Fruit fly (Drosophila melanogaster) whole organism, embryonic: Measurements from ENCODE around the gene east.

Source experiments
- CG10979 ChIP-seq: fragments of 200-800 bp; sonication (Bioruptor generic); optimal IDR thresholded peaks from 2 replicates; lab custom pipeline; 2018; ENCODE audit warnings: missing biosample characterization, mild to moderate bottlenecking, missing genetic modification characterization, moderate library complexity
- CG11093 ChIP-seq: fragments of 200-800 bp; sonication (Bioruptor generic); IDR thresholded peaks from 3 replicates; pipeline ENCODE4 v1.3.6; 2022; ENCODE audit warnings: missing biosample characterization, missing genetic modification characterization
- CG11398 ChIP-seq: fragments of 200-800 bp; sonication (Bioruptor generic); optimal IDR thresholded peaks from 2 replicates; lab custom pipeline; 2016; ENCODE audit warnings: missing biosample characterization, missing genetic modification characterization
- CG12744 ChIP-seq: fragments of 200-800 bp; sonication (Bioruptor generic); optimal IDR thresholded peaks from 2 replicates; lab custom pipeline; 2016; ENCODE audit warnings: missing biosample characterization, missing genetic modification characterization
- CG12769 ChIP-seq: fragments of 200-800 bp; sonication (Bioruptor generic); optimal IDR thresholded peaks from 2 replicates; lab custom pipeline; 2019; ENCODE audit warnings: missing biosample characterization, mild to moderate bottlenecking, missing genetic modification characterization, moderate library complexity
- CG14014 ChIP-seq: fragments of 200-800 bp; sonication (Bioruptor generic); IDR thresholded peaks from 2 replicates; pipeline ENCODE4 v1.3.6; 2022; ENCODE audit warnings: missing biosample characterization, missing genetic modification characterization
- CG15269 ChIP-seq: fragments of 200-800 bp; sonication (Bioruptor generic); optimal IDR thresholded peaks from 2 replicates; lab custom pipeline; 2018; ENCODE audit warnings: missing biosample characterization, mild to moderate bottlenecking, missing genetic modification characterization, moderate library complexity
- CG1647 ChIP-seq: fragments of 200-800 bp; sonication (Bioruptor generic); optimal IDR thresholded peaks from 3 replicates; lab custom pipeline; 2016; ENCODE audit warnings: missing biosample characterization, missing genetic modification characterization
- CG17328 ChIP-seq: fragments of 200-800 bp; sonication (Bioruptor generic); IDR thresholded peaks from 2 replicates; pipeline ENCODE4 v1.3.6; 2022; ENCODE audit warnings: missing biosample characterization, missing genetic modification characterization
- CG17359 ChIP-seq: fragments of 200-800 bp; sonication (Bioruptor generic); optimal IDR thresholded peaks from 3 replicates; lab custom pipeline; 2018; ENCODE audit warnings: missing biosample characterization, mild to moderate bottlenecking, missing genetic modification characterization, moderate library complexity
- CG18011 ChIP-seq: fragments of 200-800 bp; sonication (Bioruptor generic); optimal IDR thresholded peaks from 2 replicates; lab custom pipeline; 2017; ENCODE audit warnings: missing biosample characterization, missing genetic modification characterization, mild to moderate bottlenecking, moderate library complexity, missing genotype
- CG2129 ChIP-seq: fragments of 200-800 bp; sonication (Bioruptor generic); IDR thresholded peaks from 2 replicates; pipeline ENCODE4 v1.3.6; 2022; ENCODE audit warnings: missing biosample characterization, missing genetic modification characterization; ENCODE audit not compliant: partially characterized antibody
- CG34376 ChIP-seq: fragments of 200-800 bp; sonication (Bioruptor generic); optimal IDR thresholded peaks from 2 replicates; lab custom pipeline; 2018; ENCODE audit warnings: missing biosample characterization, mild to moderate bottlenecking, missing genetic modification characterization
- CG3838 ChIP-seq: fragments of 200-800 bp; sonication (Bioruptor generic); optimal IDR thresholded peaks from 3 replicates; lab custom pipeline; 2016; ENCODE audit warnings: missing biosample characterization, missing genetic modification characterization
- CG4854 ChIP-seq: fragments of 200-800 bp; sonication (Bioruptor generic); optimal IDR thresholded peaks from 2 replicates; lab custom pipeline; 2016; ENCODE audit warnings: missing biosample characterization, missing genetic modification characterization, inconsistent platforms
- CG5953 ChIP-seq: fragments of 200-800 bp; sonication (Bioruptor generic); IDR thresholded peaks from 2 replicates; pipeline ENCODE4 v1.3.6; 2022; ENCODE audit warnings: missing biosample characterization, missing genetic modification characterization
- CG8089 ChIP-seq: fragments of 200-800 bp; sonication (Bioruptor generic); optimal IDR thresholded peaks from 3 replicates; lab custom pipeline; 2016; ENCODE audit warnings: missing biosample characterization, missing genetic modification characterization
- Chrac-16 ChIP-seq: fragments of 200-800 bp; sonication (Bioruptor generic); optimal IDR thresholded peaks from 3 replicates; lab custom pipeline; 2016; ENCODE audit warnings: missing biosample characterization, missing genetic modification characterization
- ERR ChIP-seq: fragments of 200-800 bp; sonication (Bioruptor generic); optimal IDR thresholded peaks from 2 replicates; lab custom pipeline; 2016; ENCODE audit warnings: missing biosample characterization, missing genetic modification characterization
- Eip74EF ChIP-seq, 2 experiments: fragments of 200-800 bp in 1 of 2; fragments of >200 bp in 1 of 2; sonication (Bioruptor generic) in 1 of 2; optimal IDR thresholded peaks; 2 replicates each; lab custom pipeline; 2017 to 2019; ENCODE audit warnings: missing biosample characterization in 2 of 2, missing genetic modification characterization in 2 of 2, mild to moderate bottlenecking in 1 of 2, moderate library complexity in 1 of 2
- Ets65A ChIP-seq: fragments of 200-800 bp; sonication (Bioruptor generic); peaks from one replicate; lab custom pipeline; 2016; ENCODE audit warnings: missing biosample characterization, missing genetic modification characterization
- MTF-1 ChIP-seq: fragments of 200-800 bp; sonication (Bioruptor generic); optimal IDR thresholded peaks from 2 replicates; lab custom pipeline; 2018; ENCODE audit warnings: missing biosample characterization, mild to moderate bottlenecking, missing genetic modification characterization, borderline replicate concordance
- Nf-YA ChIP-seq: fragments of 200-800 bp; sonication (Bioruptor generic); IDR thresholded peaks from 2 replicates; pipeline ENCODE4 v1.3.6; 2022; ENCODE audit warnings: missing biosample characterization, missing genetic modification characterization
- Nf-YC ChIP-seq: fragments of 200-800 bp; optimal IDR thresholded peaks from 3 replicates; lab custom pipeline; 2019; ENCODE audit warnings: missing biosample characterization, mild to moderate bottlenecking, missing genetic modification characterization, moderate library complexity
- Optix ChIP-seq: fragments of 200-800 bp; sonication (Bioruptor generic); IDR thresholded peaks from 3 replicates; pipeline ENCODE4 v1.3.6; 2022; ENCODE audit warnings: missing biosample characterization, missing genetic modification characterization
- Pdp1 ChIP-seq, 2 experiments: fragments of 200-800 bp; sonication (Bioruptor generic); optimal IDR thresholded peaks; 3 replicates each; lab custom pipeline; 2016; ENCODE audit warnings: missing biosample characterization in 2 of 2, missing genetic modification characterization in 2 of 2, mild to moderate bottlenecking in 1 of 2, moderate library complexity in 1 of 2
- Sry-δ ChIP-seq: fragments of 200-800 bp; sonication (Bioruptor generic); optimal IDR thresholded peaks from 2 replicates; lab custom pipeline; 2016; ENCODE audit warnings: missing biosample characterization, missing genetic modification characterization
- Taf1 ChIP-seq: fragments of 200-800 bp; sonication (Bioruptor generic); IDR thresholded peaks from 2 replicates; pipeline ENCODE4 v1.3.6; 2022; ENCODE audit warnings: missing biosample characterization, missing genetic modification characterization
- Vsx1 ChIP-seq: fragments of 200-800 bp; sonication (Bioruptor generic); optimal IDR thresholded peaks from 2 replicates; lab custom pipeline; 2017; ENCODE audit warnings: missing biosample characterization, mild to moderate bottlenecking, missing genetic modification characterization, missing genetic modification reagents
- ac ChIP-seq: fragments of 200-800 bp; sonication (Bioruptor generic); optimal IDR thresholded peaks from 3 replicates; lab custom pipeline; 2017; ENCODE audit warnings: missing biosample characterization, mild to moderate bottlenecking, missing genetic modification characterization
- ash1 ChIP-seq: fragments of 200-800 bp; sonication (Bioruptor generic); optimal IDR thresholded peaks from 2 replicates; lab custom pipeline; 2018; ENCODE audit warnings: missing biosample characterization, mild to moderate bottlenecking, missing genetic modification characterization
- az2 ChIP-seq: fragments of 200-800 bp; sonication (Bioruptor generic); optimal IDR thresholded peaks from 3 replicates; lab custom pipeline; 2016; ENCODE audit warnings: missing biosample characterization, missing genetic modification characterization
- crc ChIP-seq: fragments of 200-800 bp; sonication (Bioruptor generic); optimal IDR thresholded peaks from 2 replicates; lab custom pipeline; 2016; ENCODE audit warnings: missing biosample characterization, missing genetic modification characterization
- dan ChIP-seq: fragments of 200-800 bp; sonication (Bioruptor generic); IDR thresholded peaks from 2 replicates; pipeline ENCODE4 v1.3.6; 2022; ENCODE audit warnings: missing biosample characterization, missing genetic modification characterization
- en ChIP-seq: fragments of 200-800 bp; sonication (Bioruptor generic); optimal IDR thresholded peaks from 2 replicates; lab custom pipeline; 2016; ENCODE audit warnings: missing biosample characterization, missing genetic modification characterization
- eve ChIP-seq, 2 experiments: fragments of >200 bp; optimal IDR thresholded peaks; 2 replicates each; lab custom pipeline; 2017; ENCODE audit warnings: missing biosample characterization in 2 of 2, missing genetic modification characterization in 2 of 2
- ewg ChIP-seq: fragments of 200-800 bp; sonication (Bioruptor generic); optimal IDR thresholded peaks from 3 replicates; lab custom pipeline; 2017; ENCODE audit warnings: mild to moderate bottlenecking, missing biosample characterization, missing genetic modification reagents, missing genetic modification characterization
- fd96Cb ChIP-seq: fragments of 200-800 bp; sonication (Bioruptor generic); optimal IDR thresholded peaks from 2 replicates; lab custom pipeline; 2018; ENCODE audit warnings: missing biosample characterization, mild to moderate bottlenecking, missing genetic modification characterization, moderate library complexity
- hb ChIP-seq: fragments of 200-800 bp; sonication (Bioruptor generic); IDR thresholded peaks from 3 replicates; pipeline ENCODE4 v1.3.6; 2022; ENCODE audit warnings: missing biosample characterization, missing genetic modification characterization; ENCODE audit not compliant: partially characterized antibody
- hbn ChIP-seq: fragments of 200-800 bp; sonication (Bioruptor generic); IDR thresholded peaks from 2 replicates; pipeline ENCODE4 v1.3.6; 2022; ENCODE audit warnings: missing biosample characterization, missing genetic modification characterization; ENCODE audit not compliant: partially characterized antibody
- pnt ChIP-seq: fragments of 200-800 bp; sonication (Bioruptor generic); optimal IDR thresholded peaks from 3 replicates; lab custom pipeline; 2016; ENCODE audit warnings: missing biosample characterization, missing genetic modification characterization
- ro ChIP-seq: fragments of 200-800 bp; sonication (Bioruptor generic); IDR thresholded peaks from 2 replicates; pipeline ENCODE4 v1.3.6; 2022; ENCODE audit warnings: missing biosample characterization, missing genetic modification characterization
- sens ChIP-seq: fragments of 200-800 bp; sonication (Bioruptor generic); peaks from one replicate; lab custom pipeline; 2016; ENCODE audit warnings: missing biosample characterization, missing genetic modification characterization
- sr ChIP-seq: fragments of 200-800 bp; sonication (Bioruptor generic); IDR thresholded peaks from 3 replicates; pipeline ENCODE4 v1.3.6; 2022; ENCODE audit warnings: missing biosample characterization, missing genetic modification characterization
- ssp ChIP-seq: fragments of 200-800 bp; sonication (Bioruptor generic); IDR thresholded peaks from 2 replicates; pipeline ENCODE4 v1.3.6; 2022; ENCODE audit warnings: missing biosample characterization, missing genetic modification characterization
- sug ChIP-seq: fragments of 200-800 bp; optimal IDR thresholded peaks from 2 replicates; lab custom pipeline; 2019; ENCODE audit warnings: missing biosample characterization, mild to moderate bottlenecking, missing genetic modification characterization, moderate library complexity
- tap ChIP-seq: fragments of 200-800 bp; optimal IDR thresholded peaks from 3 replicates; lab custom pipeline; 2019; ENCODE audit warnings: missing biosample characterization, mild to moderate bottlenecking, missing genetic modification characterization, moderate library complexity
- tin ChIP-seq: fragments of 200-800 bp; sonication (Bioruptor generic); optimal IDR thresholded peaks from 3 replicates; lab custom pipeline; 2016; ENCODE audit warnings: missing biosample characterization, missing genetic modification characterization
- tll ChIP-seq, 2 experiments: fragments of 200-800 bp in 1 of 2; fragments of >200 bp in 1 of 2; sonication (Bioruptor generic) in 1 of 2; optimal IDR thresholded peaks; 2 replicates each; lab custom pipeline; 2017 to 2019; ENCODE audit warnings: missing biosample characterization in 2 of 2, missing genetic modification characterization in 2 of 2, mild to moderate bottlenecking in 1 of 2, moderate library complexity in 1 of 2
- tx ChIP-seq: fragments of 200-800 bp; sonication (Bioruptor generic); optimal IDR thresholded peaks from 2 replicates; lab custom pipeline; 2016; ENCODE audit warnings: missing biosample characterization, missing genetic modification characterization
- z ChIP-seq: fragments of 200-800 bp; sonication (Bioruptor generic); IDR thresholded peaks from 3 replicates; pipeline ENCODE4 v1.3.6; 2022; ENCODE audit warnings: missing biosample characterization, missing genetic modification characterization

east gene

dm6 chrX:2037605-2038004, 26.9 kb downstream of the east start (continued):
- TF ChIP-seq CG17359 (no peak), Ets65A (GFP tag; lab: Kevin White, UChicago) (no peak), CG12769 (tag; lab: Kevin White, UChicago) (peak; percentile 5), CG1647 (no peak), fd96Cb (no peak), ash1 (no peak), hb (GFP tag; lab: Robert Waterston, UW) (no peak), sr (peak; percentile 74; the same call in 2 of the 3 replicates), CG17328 (GFP tag; lab: Robert Waterston, UW) (no peak), en (GFP tag; lab: Kevin White, UChicago) (no peak), tap (tag; lab: Kevin White, UChicago) (no peak), sens (GFP tag; lab: Kevin White, UChicago) (peak; percentile 58), CG4854 (GFP tag; lab: Kevin White, UChicago) (no peak), CG34376 (no peak), ssp (GFP tag; lab: Robert Waterston, UW) (no peak), ro (GFP tag; lab: Robert Waterston, UW) (no peak), Nf-YC (tag; lab: Kevin White, UChicago) (peak; percentile 83), CG14014 (no peak), CG5953 (GFP tag; lab: Robert Waterston, UW) (no peak), CG2129 (GFP tag; lab: Robert Waterston, UW) (no peak), pnt (no peak), sug (tag; lab: Kevin White, UChicago) (no peak), crc (GFP tag; lab: Kevin White, UChicago) (no peak), Chrac-16 (GFP tag; lab: Kevin White, UChicago) (no peak), Pdp1 (GFP tag; optimal IDR thresholded peaks at IDR 0.05; lab: Kevin White, UChicago) (no peak), Taf1 (GFP tag; lab: Robert Waterston, UW) (no peak), CG10979 (tag; lab: Kevin White, UChicago) (no peak), CG3838 (no peak)

DNA sequence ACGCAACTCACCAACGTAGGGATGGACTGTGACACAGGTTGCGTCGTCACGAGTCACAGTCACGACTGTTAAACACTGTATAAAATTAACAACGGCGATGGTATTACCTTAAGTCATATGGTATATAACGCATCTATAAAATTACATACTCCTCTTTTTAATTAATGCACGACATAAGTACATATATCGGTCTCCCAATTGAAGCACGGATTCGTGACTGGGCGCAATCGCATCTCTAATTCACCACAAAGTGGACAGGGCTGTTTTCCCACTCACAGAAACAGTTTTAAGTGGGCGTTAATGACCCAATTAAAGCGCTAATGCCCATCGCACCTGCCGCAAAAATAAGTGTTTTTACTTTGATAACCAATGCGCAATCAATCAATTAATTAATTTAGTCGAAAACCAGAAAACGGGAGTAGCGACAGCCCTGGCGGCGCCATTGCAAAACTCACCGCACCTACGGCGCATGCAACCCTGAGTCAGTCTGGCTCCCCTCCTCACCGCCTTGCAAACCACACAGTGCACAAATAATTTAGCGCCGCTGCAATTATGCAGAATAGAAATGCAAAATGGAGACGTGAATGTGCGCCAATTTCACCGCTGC, 30.8 kb downstream of the east start, which contains the start of gene CG4313:
TSS of gene CG4313 (plus strand) at position 557 of the 607 bp plus-strand sequence.
- TF ChIP-seq CG8089 (GFP tag; lab: Kevin White, UChicago): peak; percentile 29
- TF ChIP-seq Nf-YA (GFP tag; lab: Robert Waterston, UW): no peak
- no peak for TF ChIP-seq Eip74EF (GFP tag; optimal IDR thresholded peaks at IDR 0.05; lab: Kevin White, UChicago)
- TF ChIP-seq z: no peak
- TF ChIP-seq CG18011 (GFP tag; lab: Kevin White, UChicago): peak; percentile 53
- peak; percentile 71 for TF ChIP-seq CG11398 (GFP tag; lab: Kevin White, UChicago)
- peak; percentile 68 for TF ChIP-seq ewg (GFP tag; lab: Kevin White, UChicago)
- peak; percentile 53 for TF ChIP-seq ERR (GFP tag; lab: Kevin White, UChicago)
- peak; percentile 85 for TF ChIP-seq hb (GFP tag; lab: Robert Waterston, UW)
- TF ChIP-seq tx (GFP tag; lab: Kevin White, UChicago): peak; percentile 44
- no peak for TF ChIP-seq ac (GFP tag; lab: Kevin White, UChicago)
- peak; percentile 68 for TF ChIP-seq CG15269 (tag; lab: Kevin White, UChicago)
- no peak for TF ChIP-seq CG11093 (GFP tag; lab: Robert Waterston, UW)
- TF ChIP-seq eve (GFP tag; optimal IDR thresholded peaks at IDR 0.05; lab: Kevin White, UChicago): no peak
- no peak for TF ChIP-seq Vsx1
- TF ChIP-seq tin (GFP tag; lab: Kevin White, UChicago): peak; percentile 82
- peak; percentile 59 for TF ChIP-seq az2 (GFP tag; lab: Kevin White, UChicago)
- TF ChIP-seq CG3838: no peak
- TF ChIP-seq Sry-δ (GFP tag; lab: Kevin White, UChicago): peak; percentile 88
- peak in 1 of 2 experiments; percentile 34 for TF ChIP-seq tll (GFP tag; optimal IDR thresholded peaks at IDR 0.05; lab: Kevin White, UChicago)
- TF ChIP-seq Optix (GFP tag; lab: Robert Waterston, UW): 0 out of 3 replicates have a peak, but pooled peaks have one; percentile 48
- peak; percentile 84 for TF ChIP-seq hbn (GFP tag; lab: Robert Waterston, UW)
- no peak for TF ChIP-seq MTF-1
- 0 out of 2 replicates have a peak, but pooled peaks have one; percentile 31 for TF ChIP-seq dan (GFP tag; lab: Robert Waterston, UW)
- TF ChIP-seq CG12744 (GFP tag; lab: Kevin White, UChicago): peak; percentile 26
